Fruit fly (Drosophila melanogaster) whole organism, embryonic: ENCODE data around the gene Nlg2.

Source experiments
- Atf-2 ChIP-seq: fragments of 200-800 bp; sonication (Bioruptor generic); optimal IDR thresholded peaks from 2 replicates; lab custom pipeline; 2016; ENCODE audit warnings: missing biosample characterization, missing genetic modification characterization
- B-H2 ChIP-seq: fragments of 200-800 bp; sonication (Bioruptor generic); optimal IDR thresholded peaks from 2 replicates; lab custom pipeline; 2018; ENCODE audit warnings: missing biosample characterization, mild to moderate bottlenecking, missing genetic modification characterization
- CG11456 ChIP-seq: fragments of 200-800 bp; sonication (Bioruptor generic); IDR thresholded peaks from 3 replicates; pipeline ENCODE4 v1.3.6; 2022; ENCODE audit warnings: missing biosample characterization, missing genetic modification characterization
- CG12659 ChIP-seq: fragments of 200-800 bp; sonication (Bioruptor generic); optimal IDR thresholded peaks from 3 replicates; lab custom pipeline; 2017; ENCODE audit warnings: mild to moderate bottlenecking, missing biosample characterization, missing genetic modification reagents, missing genetic modification characterization
- CG12744 ChIP-seq: fragments of 200-800 bp; sonication (Bioruptor generic); optimal IDR thresholded peaks from 2 replicates; lab custom pipeline; 2016; ENCODE audit warnings: missing biosample characterization, missing genetic modification characterization
- CG12769 ChIP-seq: fragments of 200-800 bp; sonication (Bioruptor generic); optimal IDR thresholded peaks from 2 replicates; lab custom pipeline; 2019; ENCODE audit warnings: missing biosample characterization, mild to moderate bottlenecking, missing genetic modification characterization, moderate library complexity
- CG13624 ChIP-seq: fragments of 200-800 bp; sonication (Bioruptor generic); optimal IDR thresholded peaks from 2 replicates; lab custom pipeline; 2016; ENCODE audit warnings: missing biosample characterization, missing genetic modification characterization
- CG13894 ChIP-seq: fragments of 200-800 bp; sonication (Bioruptor generic); optimal IDR thresholded peaks from 3 replicates; lab custom pipeline; 2018; ENCODE audit warnings: missing biosample characterization, mild to moderate bottlenecking, missing genetic modification characterization, moderate library complexity
- CG2678 ChIP-seq: fragments of 200-800 bp; sonication (Bioruptor generic); optimal IDR thresholded peaks from 3 replicates; lab custom pipeline; 2019; ENCODE audit warnings: missing biosample characterization, mild to moderate bottlenecking, missing genetic modification characterization, moderate library complexity
- CG3281 ChIP-seq: fragments of 200-800 bp; sonication (Bioruptor generic); optimal IDR thresholded peaks from 3 replicates; lab custom pipeline; 2017; ENCODE audit warnings: missing biosample characterization, mild to moderate bottlenecking, missing genetic modification characterization
- CG34376 ChIP-seq: fragments of 200-800 bp; sonication (Bioruptor generic); optimal IDR thresholded peaks from 2 replicates; lab custom pipeline; 2018; ENCODE audit warnings: missing biosample characterization, mild to moderate bottlenecking, missing genetic modification characterization
- CG9817 ChIP-seq: fragments of 200-800 bp; sonication (Bioruptor generic); optimal IDR thresholded peaks from 2 replicates; lab custom pipeline; 2018; ENCODE audit warnings: missing biosample characterization, mild to moderate bottlenecking, missing genetic modification characterization, moderate library complexity
- Dbx ChIP-seq: fragments of 200-800 bp; sonication (Bioruptor generic); IDR thresholded peaks from 3 replicates; pipeline ENCODE4 v1.3.6; 2022; ENCODE audit warnings: missing biosample characterization, missing genetic modification characterization
- Hand ChIP-seq: fragments of 200-800 bp; sonication (Bioruptor generic); optimal IDR thresholded peaks from 2 replicates; lab custom pipeline; 2017; ENCODE audit warnings: mild to moderate bottlenecking, missing biosample characterization, missing genetic modification reagents, missing genetic modification characterization
- Hey ChIP-seq: fragments of 200-800 bp; sonication (Bioruptor generic); optimal IDR thresholded peaks from 3 replicates; lab custom pipeline; 2018; ENCODE audit warnings: missing biosample characterization, mild to moderate bottlenecking, missing genetic modification characterization
- Hmx ChIP-seq: fragments of 200-800 bp; sonication (Bioruptor generic); optimal IDR thresholded peaks from 2 replicates; lab custom pipeline; 2016; ENCODE audit warnings: missing biosample characterization, missing genetic modification characterization
- MESR4 ChIP-seq: fragments of 200-800 bp; sonication (Bioruptor generic); optimal IDR thresholded peaks from 2 replicates; lab custom pipeline; 2018; ENCODE audit warnings: missing biosample characterization, mild to moderate bottlenecking, missing genetic modification characterization, moderate library complexity
- Pdp1 ChIP-seq, 2 experiments: fragments of 200-800 bp; sonication (Bioruptor generic); optimal IDR thresholded peaks; 3 replicates each; lab custom pipeline; 2016; ENCODE audit warnings: missing biosample characterization in 2 of 2, missing genetic modification characterization in 2 of 2, mild to moderate bottlenecking in 1 of 2, moderate library complexity in 1 of 2
- Poxn ChIP-seq: fragments of 200-800 bp; sonication (Bioruptor generic); IDR thresholded peaks from 2 replicates; pipeline ENCODE4 v1.3.6; 2022; ENCODE audit warnings: missing biosample characterization, missing genetic modification characterization
- Rfx ChIP-seq: fragments of 200-800 bp; sonication (Bioruptor generic); IDR thresholded peaks from 2 replicates; pipeline ENCODE4 v1.3.6; 2022; ENCODE audit warnings: missing biosample characterization, missing genetic modification characterization
- Trl ChIP-seq, 3 experiments: fragments of >200 bp in 2 of 3; fragments of 200-800 bp in 1 of 3; sonication (Bioruptor generic) in 1 of 3; optimal IDR thresholded peaks; 2 replicates in 1 of 3; 3 replicates in 2 of 3; lab custom pipeline; 2016 to 2017; ENCODE audit warnings: missing biosample characterization in 1 of 3, missing genetic modification characterization in 1 of 3
- Xrp1 ChIP-seq: fragments of 200-800 bp; sonication (Bioruptor generic); IDR thresholded peaks from 2 replicates; pipeline ENCODE4 v1.3.6; 2022; ENCODE audit warnings: missing biosample characterization, missing genetic modification characterization
- ara ChIP-seq: fragments of 200-800 bp; sonication (Bioruptor generic); IDR thresholded peaks from 2 replicates; pipeline ENCODE4 v1.3.6; 2022; ENCODE audit warnings: missing biosample characterization, missing genetic modification characterization
- ash1 ChIP-seq: fragments of 200-800 bp; sonication (Bioruptor generic); optimal IDR thresholded peaks from 2 replicates; lab custom pipeline; 2018; ENCODE audit warnings: missing biosample characterization, mild to moderate bottlenecking, missing genetic modification characterization
- chinmo ChIP-seq: fragments of 200-800 bp; sonication (Bioruptor generic); IDR thresholded peaks from 4 replicates; pipeline ENCODE4 v1.3.6; 2022; ENCODE audit warnings: missing biosample characterization, missing genetic modification characterization; ENCODE audit not compliant: partially characterized antibody
- ci ChIP-seq: fragments of 200-800 bp; sonication (Bioruptor generic); IDR thresholded peaks from 3 replicates; pipeline ENCODE4 v1.3.6; 2022; ENCODE audit warnings: missing biosample characterization, missing genetic modification characterization
- crol ChIP-seq: fragments of 200-800 bp; sonication (Bioruptor generic); IDR thresholded peaks from 2 replicates; pipeline ENCODE4 v1.3.6; 2022; ENCODE audit warnings: missing biosample characterization, missing genetic modification characterization
- crp ChIP-seq, 2 experiments: fragments of 200-800 bp; sonication (Bioruptor generic); optimal IDR thresholded peaks; 2 replicates in 1 of 2; 3 replicates in 1 of 2; lab custom pipeline; 2017; ENCODE audit warnings: missing biosample characterization in 2 of 2, missing genetic modification characterization in 2 of 2, mild to moderate bottlenecking in 1 of 2, moderate library complexity in 1 of 2
- dimm ChIP-seq: fragments of 200-800 bp; sonication (Bioruptor generic); IDR thresholded peaks from 2 replicates; pipeline ENCODE4 v1.3.6; 2022; ENCODE audit warnings: missing biosample characterization, missing genetic modification characterization
- ewg ChIP-seq: fragments of 200-800 bp; sonication (Bioruptor generic); optimal IDR thresholded peaks from 3 replicates; lab custom pipeline; 2017; ENCODE audit warnings: mild to moderate bottlenecking, missing biosample characterization, missing genetic modification reagents, missing genetic modification characterization
- exex ChIP-seq: fragments of 200-800 bp; sonication (Bioruptor generic); optimal IDR thresholded peaks from 4 replicates; lab custom pipeline; 2018; ENCODE audit warnings: missing biosample characterization, mild to moderate bottlenecking, missing genetic modification characterization, moderate library complexity
- grn ChIP-seq: fragments of 200-800 bp; sonication (Bioruptor generic); optimal IDR thresholded peaks from 3 replicates; lab custom pipeline; 2017; ENCODE audit warnings: missing biosample characterization, missing genetic modification characterization
- gro ChIP-seq: fragments of 200-800 bp; sonication (Bioruptor generic); optimal IDR thresholded peaks from 2 replicates; lab custom pipeline; 2016; ENCODE audit warnings: missing biosample characterization, missing genetic modification characterization
- lab ChIP-seq: fragments of 200-800 bp; sonication (Bioruptor generic); optimal IDR thresholded peaks from 3 replicates; lab custom pipeline; 2017; ENCODE audit warnings: missing biosample characterization, missing genetic modification characterization, mild to moderate bottlenecking, moderate library complexity, missing genetic modification reagents
- lmd ChIP-seq: fragments of 200-800 bp; sonication (Bioruptor generic); IDR thresholded peaks from 2 replicates; pipeline ENCODE4 v1.3.6; 2022; ENCODE audit warnings: missing biosample characterization, missing genetic modification characterization
- pfk ChIP-seq: fragments of 200-800 bp; sonication (Bioruptor generic); optimal IDR thresholded peaks from 2 replicates; lab custom pipeline; 2018; ENCODE audit warnings: missing biosample characterization, mild to moderate bottlenecking, missing genetic modification characterization, moderate library complexity
- sens ChIP-seq: fragments of 200-800 bp; sonication (Bioruptor generic); peaks from one replicate; lab custom pipeline; 2016; ENCODE audit warnings: missing biosample characterization, missing genetic modification characterization
- sug ChIP-seq: fragments of 200-800 bp; optimal IDR thresholded peaks from 2 replicates; lab custom pipeline; 2019; ENCODE audit warnings: missing biosample characterization, mild to moderate bottlenecking, missing genetic modification characterization, moderate library complexity
- unpg ChIP-seq: fragments of 200-800 bp; sonication (Bioruptor generic); optimal IDR thresholded peaks from 3 replicates; lab custom pipeline; 2018; ENCODE audit warnings: missing biosample characterization, mild to moderate bottlenecking, missing genetic modification characterization, moderate library complexity

Gene Nlg2

dm6 chr2L:6868178-6868867, 6.4 kb upstream of the Nlg2 start (continued):
- TF ChIP-seq CG12769 (tag; lab: Kevin White, UChicago) (no peak), CG11456 (0 out of 3 replicates have a peak, but pooled peaks have one; percentile 30), grn (GFP tag; lab: Kevin White, UChicago) (peak; percentile 96), CG13894 (tag; lab: Kevin White, UChicago) (peak; percentile 18), Xrp1 (GFP tag; lab: Robert Waterston, UW) (no peak), CG3281 (GFP tag; lab: Kevin White, UChicago) (peak; percentile 42), ash1 (no peak), ci (GFP tag; lab: Robert Waterston, UW) (no peak), sens (GFP tag; lab: Kevin White, UChicago) (peak; percentile 28), gro (peak; percentile 84), crol (GFP tag; lab: Robert Waterston, UW) (peak; percentile 74; the same call in 1 of the 2 replicates), Hey (peak; percentile 71), unpg (GFP tag; lab: Kevin White, UChicago) (peak; percentile 13), CG13624 (GFP tag; lab: Kevin White, UChicago) (no peak), Hand (GFP tag; lab: Kevin White, UChicago) (peak; percentile 0), Rfx (GFP tag; lab: Robert Waterston, UW) (peak; percentile 28; the same call in 1 of the 2 replicates), dimm (GFP tag; lab: Robert Waterston, UW) (no peak), CG34376 (GFP tag; lab: Kevin White, UChicago) (peak; percentile 85), ewg (no peak), lmd (GFP tag; lab: Robert Waterston, UW) (peak; percentile 5; the same call in 1 of the 2 replicates), B-H2 (GFP tag; lab: Kevin White, UChicago) (peak; percentile 35), CG2678 (tag; lab: Kevin White, UChicago) (peak; percentile 48), CG9817 (tag; lab: Kevin White, UChicago) (peak; percentile 4), MESR4 (GFP tag; lab: Kevin White, UChicago) (no peak), ara (GFP tag; lab: Robert Waterston, UW) (no peak)

dm6 chr2L:6870289-6870688, 4.4 kb upstream of the Nlg2 start, which contains the start of gene Nha1:
Gene Nha1 (minus strand): TSS chr2L:6870389.
- TF ChIP-seq CG12744 = no peak
- no peak for TF ChIP-seq pfk (GFP tag; lab: Kevin White, UChicago)
- TF ChIP-seq Trl (optimal IDR thresholded peaks at IDR 0.05; lab: Kevin White, UChicago) = peak in 1 of 2 experiments; percentile 16
- no peak for TF ChIP-seq Trl (GFP tag; optimal IDR thresholded peaks at IDR 0.05; lab: Kevin White, UChicago)
- TF ChIP-seq Atf-2 (GFP tag; lab: Kevin White, UChicago) = no peak
- no peak for TF ChIP-seq Dbx
- TF ChIP-seq crp (GFP tag; optimal IDR thresholded peaks at IDR 0.05; lab: Kevin White, UChicago) = no peak
- TF ChIP-seq CG12659 (GFP tag; lab: Kevin White, UChicago) = no peak

dm6 chr2L:6870777-6871176, 3.9 kb upstream of the Nlg2 start:
- TF ChIP-seq exex (tag; lab: Kevin White, UChicago) = peak; percentile 93
- TF ChIP-seq Pdp1 (GFP tag; optimal IDR thresholded peaks at IDR 0.05; lab: Kevin White, UChicago) = peak in 1 of 2 experiments; percentile 1
- peak; percentile 75 for TF ChIP-seq lab (GFP tag; lab: Kevin White, UChicago)
- TF ChIP-seq Hmx (GFP tag; lab: Kevin White, UChicago) = no peak
- 0 out of 4 replicates have a peak, but pooled peaks have one; percentile 13 for TF ChIP-seq chinmo
- peak; percentile 32 for TF ChIP-seq sug (tag; lab: Kevin White, UChicago)
- peak; percentile 44 for TF ChIP-seq CG34376 (GFP tag; lab: Kevin White, UChicago)
- TF ChIP-seq Poxn (GFP tag; lab: Robert Waterston, UW) = no peak
